Worm (Caenorhabditis elegans): ENCODE data around the gene C35D6.3.
A peak's percentile ranks its signal among the peaks of the same experiment; 100 is the strongest.

- TF ChIP-seq ama-1 (optimal IDR thresholded peaks at IDR 0.05) = no peak
- TF ChIP-seq tbx-11 (GFP tag; IDR thresholded peaks at IDR 0.05) = no peak
- peak; percentile 28 for TF ChIP-seq ceh-36 (tag; optimal IDR thresholded peaks at IDR 0.05)
- TF ChIP-seq flt-1 (GFP tag; IDR thresholded peaks at IDR 0.05) = no peak
- no peak for TF ChIP-seq sea-1 (GFP tag; conservative IDR thresholded peaks at IDR 0.05)
- TF ChIP-seq hmbx-1 (tag; optimal IDR thresholded peaks at IDR 0.05) = no peak
Observed at ce11 chrIV:16391470-16391869, 44.9 kb downstream of the C35D6.3 start.
